Worm (Caenorhabditis elegans): ENCODE results near the gene rsd-3.

The rsd-3 gene

ce11 chrX:11790600-11790999, 7.7 kb upstream of the rsd-3 start (continued):
- peak in 1 of 2 experiments; percentile 94 for TF ChIP-seq unc-62 (GFP tag; optimal IDR thresholded peaks at IDR 0.05 in 1 of 2)
- TF ChIP-seq unc-62 (tag; optimal IDR thresholded peaks at IDR 0.05): no peak
- TF ChIP-seq hlh-11 (tag; optimal IDR thresholded peaks at IDR 0.05): peak; percentile 74
- 0 out of 2 replicates have a peak, but pooled peaks have one; percentile 48 for TF ChIP-seq Y75B8A.6 (GFP tag; IDR thresholded peaks at IDR 0.05)
- peak; percentile 1 for TF ChIP-seq nhr-77 (tag; optimal IDR thresholded peaks at IDR 0.05)
- no peak for TF ChIP-seq pha-4 (GFP tag; IDR thresholded peaks at IDR 0.05)
- peak; percentile 51 for TF ChIP-seq pha-4 (tag; optimal IDR thresholded peaks at IDR 0.05)
- TF ChIP-seq mes-2 (tag; optimal IDR thresholded peaks at IDR 0.05; ENCODE audit: poor library complexity, severe bottlenecking): no peak
- TF ChIP-seq T20F7.1 (GFP tag; optimal IDR thresholded peaks at IDR 0.05): peak; percentile 51
- TF ChIP-seq pqm-1 (tag; optimal IDR thresholded peaks at IDR 0.05): peak; percentile 43
- TF ChIP-seq tra-1 (GFP tag; IDR thresholded peaks at IDR 0.05): peak; percentile 63; the same call in 1 of the 2 replicates
- no peak for TF ChIP-seq madf-5 (GFP tag; IDR thresholded peaks at IDR 0.05)
- no peak for TF ChIP-seq unc-39 (tag; optimal IDR thresholded peaks at IDR 0.05)
- peak; percentile 4 for TF ChIP-seq rbr-2 (tag; optimal IDR thresholded peaks at IDR 0.05)
- TF ChIP-seq daf-16 (GFP tag; optimal IDR thresholded peaks at IDR 0.05): no peak
- peak; percentile 43 for TF ChIP-seq daf-16 (tag; optimal IDR thresholded peaks at IDR 0.05)
- TF ChIP-seq fkh-10 (GFP tag; optimal IDR thresholded peaks at IDR 0.05): no peak
- TF ChIP-seq hlh-30 (tag; optimal IDR thresholded peaks at IDR 0.05; ENCODE audit: insufficient read depth): peak; percentile 84

- no peak for TF ChIP-seq tag-97 (GFP tag; IDR thresholded peaks at IDR 0.05)
- 0 out of 2 replicates have a peak, but pooled peaks have one; percentile 13 for TF ChIP-seq nhr-42 (GFP tag; IDR thresholded peaks at IDR 0.05)
- TF ChIP-seq mxl-3 (GFP tag; optimal IDR thresholded peaks at IDR 0.05): peak; percentile 45
- no peak for TF ChIP-seq lir-3 (tag; optimal IDR thresholded peaks at IDR 0.05)
- TF ChIP-seq mxl-2 (GFP tag; conservative IDR thresholded peaks at IDR 0.05): 0 out of 2 replicates have a peak, but pooled peaks have one; percentile 7
- peak; percentile 84 for TF ChIP-seq hlh-30 (tag; optimal IDR thresholded peaks at IDR 0.05; ENCODE audit: insufficient read depth)
- TF ChIP-seq lin-13 (GFP tag; optimal IDR thresholded peaks at IDR 0.05): peak; percentile 51
- TF ChIP-seq hlh-11 (tag; optimal IDR thresholded peaks at IDR 0.05): peak; percentile 88
- TF ChIP-seq hif-1 (tag; optimal IDR thresholded peaks at IDR 0.05): peak in 1 of 2 experiments; percentile 12
- peak; percentile 58 for TF ChIP-seq nhr-102 (tag; optimal IDR thresholded peaks at IDR 0.05)
- TF ChIP-seq pqm-1 (tag; optimal IDR thresholded peaks at IDR 0.05): peak; percentile 85
- peak; percentile 73 to 97 for TF ChIP-seq unc-62 (GFP tag; optimal IDR thresholded peaks at IDR 0.05 in 1 of 2)
- TF ChIP-seq unc-62 (tag; optimal IDR thresholded peaks at IDR 0.05): no peak
- peak; percentile 46 for TF ChIP-seq jun-1 (tag; optimal IDR thresholded peaks at IDR 0.05)
- TF ChIP-seq dmd-6 (GFP tag; IDR thresholded peaks at IDR 0.05): peak; percentile 58
- no peak for TF ChIP-seq ces-1 (GFP tag; optimal IDR thresholded peaks at IDR 0.05)
- TF ChIP-seq nhr-28 (tag; optimal IDR thresholded peaks at IDR 0.05): peak; percentile 92
- peak; percentile 86 for TF ChIP-seq aha-1 (tag)
- no peak for TF ChIP-seq dmd-9 (GFP tag; IDR thresholded peaks at IDR 0.05)
- peak; percentile 27 for TF ChIP-seq ceh-32 (tag; optimal IDR thresholded peaks at IDR 0.05; ENCODE audit: poor library complexity)
- no peak for TF ChIP-seq F37D6.2 (tag; optimal IDR thresholded peaks at IDR 0.05)
- TF ChIP-seq tra-1 (GFP tag; IDR thresholded peaks at IDR 0.05): peak; percentile 65; the same call in 1 of the 2 replicates
- TF ChIP-seq nhr-10 (tag; optimal IDR thresholded peaks at IDR 0.05): peak; percentile 52
- peak; percentile 8; the same call in 1 of the 2 replicates for TF ChIP-seq pha-4 (GFP tag; IDR thresholded peaks at IDR 0.05)
- TF ChIP-seq pha-4 (tag; optimal IDR thresholded peaks at IDR 0.05): no peak
- TF ChIP-seq hmg-1.1 (GFP tag; IDR thresholded peaks at IDR 0.05): no peak; the same call in 1 of the 2 replicates
- TF ChIP-seq ama-1 (optimal IDR thresholded peaks at IDR 0.05): peak; percentile 81
- TF ChIP-seq nhr-48 (tag; optimal IDR thresholded peaks at IDR 0.05): peak; percentile 65
- TF ChIP-seq php-3 (GFP tag; IDR thresholded peaks at IDR 0.05): peak; percentile 36; the same call in 1 of the 2 replicates
- TF ChIP-seq lsy-2 (tag; optimal IDR thresholded peaks at IDR 0.05): peak; percentile 5 to 20
- TF ChIP-seq dve-1 (tag; optimal IDR thresholded peaks at IDR 0.05; ENCODE audit: insufficient read depth): peak; percentile 69
- TF ChIP-seq set-16 (GFP tag; IDR thresholded peaks at IDR 0.05): peak; percentile 50
- TF ChIP-seq mdt-29 (GFP tag; IDR thresholded peaks at IDR 0.05): 0 out of 2 replicates have a peak, but pooled peaks have one; percentile 30
- peak; percentile 60 for TF ChIP-seq F10B5.3 (tag; optimal IDR thresholded peaks at IDR 0.05)
- TF ChIP-seq ceh-62 (tag; optimal IDR thresholded peaks at IDR 0.05): no peak
- peak in 1 of 2 experiments; percentile 68 for TF ChIP-seq daf-16 (GFP tag; optimal IDR thresholded peaks at IDR 0.05)
- peak; percentile 89 for TF ChIP-seq daf-16 (tag; optimal IDR thresholded peaks at IDR 0.05)
- TF ChIP-seq skn-1 (tag; optimal IDR thresholded peaks at IDR 0.05): no peak
Observed at ce11 chrX:11791364-11792221, 6.7 kb upstream of the rsd-3 start.
